Fruit fly (Drosophila melanogaster) whole organism, embryonic: Measurements from ENCODE around the gene CG31103.

Experiments used
- Awh ChIP-seq: fragments of 200-800 bp; sonication (Bioruptor generic); IDR thresholded peaks from 2 replicates; pipeline ENCODE4, ENCODE4 v1.3.6; 2022; ENCODE audit warnings: missing biosample characterization, missing genetic modification characterization
- B-H2 ChIP-seq: fragments of 200-800 bp; sonication (Bioruptor generic); optimal IDR thresholded peaks from 2 replicates; lab custom pipeline; 2018; ENCODE audit warnings: missing biosample characterization, mild to moderate bottlenecking, missing genetic modification characterization
- Bteb2 ChIP-seq: fragments of 200-800 bp; sonication (Bioruptor generic); optimal IDR thresholded peaks from 2 replicates; lab custom pipeline; 2016; ENCODE audit warnings: missing biosample characterization, missing genetic modification characterization
- CG1024 ChIP-seq: fragments of 200-800 bp; sonication (Bioruptor generic); IDR thresholded peaks from 2 replicates; pipeline ENCODE4 v1.3.6; 2022; ENCODE audit warnings: missing biosample characterization, missing genetic modification characterization
- CG12219 ChIP-seq: fragments of 200-800 bp; sonication (Bioruptor generic); optimal IDR thresholded peaks from 3 replicates; lab custom pipeline; 2018; ENCODE audit warnings: missing biosample characterization, mild to moderate bottlenecking, missing genetic modification characterization
- CG1529 ChIP-seq: fragments of 200-800 bp; sonication (Bioruptor generic); optimal IDR thresholded peaks from 3 replicates; lab custom pipeline; 2018; ENCODE audit warnings: missing biosample characterization, missing genetic modification characterization
- CG15601 ChIP-seq: fragments of 200-800 bp; sonication (Bioruptor generic); optimal IDR thresholded peaks from 3 replicates; lab custom pipeline; 2019; ENCODE audit warnings: missing biosample characterization, mild to moderate bottlenecking, missing genetic modification characterization, moderate library complexity
- CG16813 ChIP-seq: fragments of 200-800 bp; sonication (Bioruptor generic); IDR thresholded peaks from 3 replicates; pipeline ENCODE4 v1.3.6; 2022; ENCODE audit warnings: missing biosample characterization, missing genetic modification characterization; ENCODE audit not compliant: partially characterized antibody
- CG16863 ChIP-seq: fragments of 200-800 bp; sonication (Bioruptor generic); optimal IDR thresholded peaks from 3 replicates; lab custom pipeline; 2016; ENCODE audit warnings: missing biosample characterization, missing genetic modification characterization
- CG17912 ChIP-seq: fragments of 200-800 bp; sonication (Bioruptor generic); optimal IDR thresholded peaks from 2 replicates; lab custom pipeline; 2018; ENCODE audit warnings: missing biosample characterization, mild to moderate bottlenecking, missing genetic modification characterization
- CG18011 ChIP-seq: fragments of 200-800 bp; sonication (Bioruptor generic); optimal IDR thresholded peaks from 2 replicates; lab custom pipeline; 2017; ENCODE audit warnings: missing biosample characterization, missing genetic modification characterization, mild to moderate bottlenecking, moderate library complexity, missing genotype
- CG18599 ChIP-seq: fragments of 200-800 bp; sonication (Bioruptor generic); optimal IDR thresholded peaks from 3 replicates; lab custom pipeline; 2017; ENCODE audit warnings: missing biosample characterization, missing genetic modification characterization, mild to moderate bottlenecking, moderate library complexity, missing genetic modification reagents
- CG3065 ChIP-seq: fragments of 200-800 bp; sonication (Bioruptor generic); optimal IDR thresholded peaks from 2 replicates; lab custom pipeline; 2016; ENCODE audit warnings: missing biosample characterization, missing genetic modification characterization
- CG3847 ChIP-seq: fragments of 200-800 bp; sonication (Bioruptor generic); IDR thresholded peaks from 2 replicates; pipeline ENCODE4 v1.3.6; 2022; ENCODE audit warnings: missing biosample characterization, missing genetic modification characterization
- CG42726 ChIP-seq: fragments of 200-800 bp; sonication (Bioruptor generic); IDR thresholded peaks from 2 replicates; pipeline ENCODE4 v1.3.6; 2022; ENCODE audit warnings: missing biosample characterization, missing genetic modification characterization; ENCODE audit not compliant: partially characterized antibody
- CG4854 ChIP-seq: fragments of 200-800 bp; sonication (Bioruptor generic); optimal IDR thresholded peaks from 2 replicates; lab custom pipeline; 2016; ENCODE audit warnings: missing biosample characterization, missing genetic modification characterization, inconsistent platforms
- CG6854 ChIP-seq: fragments of 200-800 bp; sonication (Bioruptor generic); optimal IDR thresholded peaks from 3 replicates; lab custom pipeline; 2017; ENCODE audit warnings: missing biosample characterization, mild to moderate bottlenecking, missing genetic modification characterization
- CG8089 ChIP-seq: fragments of 200-800 bp; sonication (Bioruptor generic); optimal IDR thresholded peaks from 3 replicates; lab custom pipeline; 2016; ENCODE audit warnings: missing biosample characterization, missing genetic modification characterization
- CG8281 ChIP-seq: fragments of 200-800 bp; sonication (Bioruptor generic); optimal IDR thresholded peaks from 2 replicates; lab custom pipeline; 2018; ENCODE audit warnings: missing biosample characterization, mild to moderate bottlenecking, missing genetic modification characterization, moderate library complexity
- CG8478 ChIP-seq: fragments of >200 bp; optimal IDR thresholded peaks from 2 replicates; lab custom pipeline; 2018
- CG8765 ChIP-seq: fragments of 200-800 bp; sonication (Bioruptor generic); IDR thresholded peaks from 2 replicates; pipeline ENCODE4 v1.3.6; 2022; ENCODE audit warnings: missing biosample characterization, missing genetic modification characterization
- CG9437 ChIP-seq: fragments of 200-800 bp; sonication (Bioruptor generic); optimal IDR thresholded peaks from 2 replicates; lab custom pipeline; 2018; ENCODE audit warnings: missing biosample characterization, mild to moderate bottlenecking, missing genetic modification characterization
- CG9876 ChIP-seq: fragments of 200-800 bp; sonication (Bioruptor generic); optimal IDR thresholded peaks from 2 replicates; lab custom pipeline; 2016; ENCODE audit warnings: missing biosample characterization, missing genetic modification characterization
- CrebB ChIP-seq: fragments of 200-800 bp; sonication (Bioruptor generic); optimal IDR thresholded peaks from 3 replicates; lab custom pipeline; 2018; ENCODE audit warnings: missing biosample characterization, mild to moderate bottlenecking, missing genetic modification characterization
- Dp ChIP-seq: fragments of 200-800 bp; sonication (Bioruptor generic); optimal IDR thresholded peaks from 2 replicates; lab custom pipeline; 2018; ENCODE audit warnings: missing biosample characterization, mild to moderate bottlenecking, missing genetic modification characterization, moderate library complexity
- Fer3 ChIP-seq: fragments of 200-800 bp; sonication (Bioruptor generic); optimal IDR thresholded peaks from 2 replicates; lab custom pipeline; 2018; ENCODE audit warnings: missing biosample characterization, mild to moderate bottlenecking, missing genetic modification characterization, moderate library complexity
- Gug ChIP-seq: fragments of 200-800 bp; sonication (Bioruptor generic); IDR thresholded peaks from 4 replicates; pipeline ENCODE4 v1.3.6; 2022; ENCODE audit warnings: missing biosample characterization, missing genetic modification characterization
- HLH3B ChIP-seq: fragments of 200-800 bp; sonication (Bioruptor generic); IDR thresholded peaks from 2 replicates; pipeline ENCODE4 v1.3.6; 2022; ENCODE audit warnings: missing biosample characterization, missing genetic modification characterization
- HLH54F ChIP-seq: fragments of 200-800 bp; sonication (Bioruptor generic); optimal IDR thresholded peaks from 3 replicates; lab custom pipeline; 2016; ENCODE audit warnings: missing biosample characterization, missing genetic modification characterization
- HmgZ ChIP-seq: fragments of 200-800 bp; sonication (Bioruptor generic); optimal IDR thresholded peaks from 2 replicates; lab custom pipeline; 2018; ENCODE audit warnings: missing biosample characterization, mild to moderate bottlenecking, missing genetic modification characterization
- Hr39 ChIP-seq: fragments of >200 bp; optimal IDR thresholded peaks from 2 replicates; lab custom pipeline; 2017
- Hr51 ChIP-seq, 2 experiments: fragments of 200-800 bp; sonication (Bioruptor generic); optimal IDR thresholded peaks; 2 replicates in 1 of 2; 3 replicates in 1 of 2; lab custom pipeline; 2016 to 2018; ENCODE audit warnings: missing biosample characterization in 2 of 2, missing genetic modification characterization in 2 of 2, mild to moderate bottlenecking in 1 of 2, moderate library complexity in 1 of 2
- Hr78 ChIP-seq, 2 experiments: fragments of 200-800 bp in 1 of 2; fragments of >200 bp in 1 of 2; sonication (Bioruptor generic) in 1 of 2; optimal IDR thresholded peaks; 2 replicates each; lab custom pipeline; 2017 to 2019; ENCODE audit warnings: missing biosample characterization in 2 of 2, missing genetic modification characterization in 2 of 2, mild to moderate bottlenecking in 1 of 2, moderate library complexity in 1 of 2
- Myb ChIP-seq: fragments of 200-800 bp; sonication (Bioruptor generic); optimal IDR thresholded peaks from 2 replicates; lab custom pipeline; 2016; ENCODE audit warnings: missing biosample characterization, missing genetic modification characterization
- Oaz ChIP-seq: fragments of 200-800 bp; sonication (Bioruptor generic); IDR thresholded peaks from 2 replicates; pipeline ENCODE4 v1.3.6; 2022; ENCODE audit warnings: missing biosample characterization, missing genetic modification characterization
- Oli ChIP-seq: fragments of 200-800 bp; sonication (Bioruptor generic); optimal IDR thresholded peaks from 2 replicates; lab custom pipeline; 2018; ENCODE audit warnings: missing biosample characterization, mild to moderate bottlenecking, missing genetic modification characterization, moderate library complexity
- Ptx1 ChIP-seq: fragments of 200-800 bp; sonication (Bioruptor generic); IDR thresholded peaks from 2 replicates; pipeline ENCODE4 v1.3.6; 2022; ENCODE audit warnings: missing biosample characterization, missing genetic modification characterization
- Sox102F ChIP-seq: fragments of 200-800 bp; sonication (Bioruptor generic); optimal IDR thresholded peaks from 2 replicates; lab custom pipeline; 2018; ENCODE audit warnings: missing biosample characterization, mild to moderate bottlenecking, missing genetic modification characterization, moderate library complexity
- Taf1 ChIP-seq: fragments of 200-800 bp; sonication (Bioruptor generic); IDR thresholded peaks from 2 replicates; pipeline ENCODE4 v1.3.6; 2022; ENCODE audit warnings: missing biosample characterization, missing genetic modification characterization
- Trl ChIP-seq, 3 experiments: fragments of >200 bp in 2 of 3; fragments of 200-800 bp in 1 of 3; sonication (Bioruptor generic) in 1 of 3; optimal IDR thresholded peaks; 2 replicates in 1 of 3; 3 replicates in 2 of 3; lab custom pipeline; 2016 to 2017; ENCODE audit warnings: missing biosample characterization in 1 of 3, missing genetic modification characterization in 1 of 3
- al ChIP-seq: fragments of 200-800 bp; sonication (Bioruptor generic); IDR thresholded peaks from 2 replicates; pipeline ENCODE4 v1.3.6; 2022; ENCODE audit warnings: missing biosample characterization, missing genetic modification characterization
- gsb-n ChIP-seq: fragments of 200-800 bp; sonication (Bioruptor generic); optimal IDR thresholded peaks from 3 replicates; lab custom pipeline; 2018; ENCODE audit warnings: missing biosample characterization, mild to moderate bottlenecking, missing genetic modification characterization
- gt ChIP-seq: fragments of 200-800 bp; sonication (Bioruptor generic); IDR thresholded peaks from 2 replicates; pipeline ENCODE4 v1.3.6; 2022; ENCODE audit warnings: missing biosample characterization, missing genetic modification characterization
- kni ChIP-seq: fragments of 200-800 bp; sonication (Bioruptor generic); optimal IDR thresholded peaks from 3 replicates; lab custom pipeline; 2017; ENCODE audit warnings: mild to moderate bottlenecking, missing biosample characterization, missing genetic modification reagents, missing genetic modification characterization
- mld ChIP-seq: fragments of 200-800 bp; sonication (Bioruptor generic); IDR thresholded peaks from 3 replicates; pipeline ENCODE4 v1.3.6; 2022; ENCODE audit warnings: missing biosample characterization, missing genetic modification characterization; ENCODE audit not compliant: partially characterized antibody
- oc ChIP-seq: fragments of 200-800 bp; sonication (Bioruptor generic); optimal IDR thresholded peaks from 2 replicates; lab custom pipeline; 2018; ENCODE audit warnings: missing biosample characterization, mild to moderate bottlenecking, missing genetic modification characterization, moderate library complexity
- psq ChIP-seq: fragments of 200-800 bp; sonication (Bioruptor generic); optimal IDR thresholded peaks from 2 replicates; lab custom pipeline; 2017; ENCODE audit warnings: missing biosample characterization, missing genetic modification characterization
- row ChIP-seq: fragments of 200-800 bp; sonication (Bioruptor generic); IDR thresholded peaks from 3 replicates; pipeline ENCODE4 v1.3.6; 2022; ENCODE audit warnings: missing biosample characterization, missing genetic modification characterization
- usp ChIP-seq: fragments of >200 bp; optimal IDR thresholded peaks from 2 replicates; lab custom pipeline; 2017; ENCODE audit warnings: missing biosample characterization, missing genetic modification characterization

The CG31103 gene

dm6 chr3R:25183484-25184442 is 35.4 kb upstream of the CG31103 start, which contains the start of gene dan (continued):
- no peak for TF ChIP-seq CG12219 (GFP tag; lab: Kevin White, UChicago)
- no peak for TF ChIP-seq CG3847 (GFP tag; lab: Robert Waterston, UW)
- no peak for TF ChIP-seq CG8765 (GFP tag; lab: Robert Waterston, UW)
- TF ChIP-seq CrebB (tag; lab: Kevin White, UChicago), result no peak
- TF ChIP-seq HLH3B (GFP tag; lab: Robert Waterston, UW), result no peak
- no peak for TF ChIP-seq Dp (GFP tag; lab: Kevin White, UChicago)
- no peak for TF ChIP-seq CG8478 (lab: Kevin White, UChicago)
- peak; percentile 43 for TF ChIP-seq gsb-n (tag; lab: Kevin White, UChicago)
- TF ChIP-seq Fer3 (tag; lab: Kevin White, UChicago), result peak; percentile 23
- TF ChIP-seq oc, result no peak
- TF ChIP-seq Hr78 (GFP tag; optimal IDR thresholded peaks at IDR 0.05; lab: Kevin White, UChicago), result no peak
- TF ChIP-seq CG18599 (GFP tag; lab: Kevin White, UChicago), result peak; percentile 54
- no peak for TF ChIP-seq CG9437 (GFP tag; lab: Kevin White, UChicago)
- TF ChIP-seq CG8281 (tag; lab: Kevin White, UChicago), result no peak
- no peak for TF ChIP-seq CG3065
- peak; percentile 30; the same call in 1 of the 3 replicates for TF ChIP-seq row
- TF ChIP-seq usp (GFP tag; lab: Kevin White, UChicago), result no peak
- TF ChIP-seq CG6854, result no peak
- no peak for TF ChIP-seq CG8089 (GFP tag; lab: Kevin White, UChicago)
- TF ChIP-seq CG4854, result no peak
- TF ChIP-seq Hr39 (lab: Kevin White, UChicago), result no peak
- TF ChIP-seq CG16863, result no peak
- TF ChIP-seq CG9876 (GFP tag; lab: Kevin White, UChicago), result no peak
- no peak for TF ChIP-seq CG1024 (GFP tag; lab: Robert Waterston, UW)
- TF ChIP-seq Trl (optimal IDR thresholded peaks at IDR 0.05; lab: Kevin White, UChicago), result peak; percentile 76 to 77
- TF ChIP-seq Trl (GFP tag; optimal IDR thresholded peaks at IDR 0.05; lab: Kevin White, UChicago), result no peak
- TF ChIP-seq CG42726 (GFP tag; lab: Robert Waterston, UW), result no peak
- TF ChIP-seq HmgZ, result no peak
- no peak for TF ChIP-seq psq (GFP tag; lab: Kevin White, UChicago)
- TF ChIP-seq Awh, result no peak
- no peak for TF ChIP-seq CG15601 (tag; lab: Kevin White, UChicago)
- peak in 1 of 2 experiments; percentile 48 for TF ChIP-seq Hr51 (GFP tag; optimal IDR thresholded peaks at IDR 0.05; lab: Kevin White, UChicago)
- TF ChIP-seq Myb, result no peak
- TF ChIP-seq Ptx1, result no peak
- TF ChIP-seq CG1529, result no peak
- no peak for TF ChIP-seq al (GFP tag; lab: Robert Waterston, UW)
- TF ChIP-seq Bteb2 (GFP tag; lab: Kevin White, UChicago), result no peak
- TF ChIP-seq Sox102F (GFP tag; lab: Kevin White, UChicago), result peak; percentile 27
- no peak for TF ChIP-seq CG16813
- no peak for TF ChIP-seq kni (GFP tag; lab: Kevin White, UChicago)
- no peak for TF ChIP-seq CG18011
- TF ChIP-seq mld, result no peak
- no peak for TF ChIP-seq B-H2 (GFP tag; lab: Kevin White, UChicago)
- no peak for TF ChIP-seq CG17912
- TF ChIP-seq Taf1 (GFP tag; lab: Robert Waterston, UW), result no peak
- no peak for TF ChIP-seq gt
- peak; percentile 44 for TF ChIP-seq Oli (tag; lab: Kevin White, UChicago)
- no peak for TF ChIP-seq Oaz (GFP tag; lab: Robert Waterston, UW)
- no peak for TF ChIP-seq Gug (GFP tag; lab: Robert Waterston, UW)
- TF ChIP-seq HLH54F, result no peak
